Fruit fly (Drosophila melanogaster) whole organism: Measurements from ENCODE around the gene CG10019.

Source experiments
- CG8478 ChIP-seq: fragments of >200 bp; optimal IDR thresholded peaks from 2 replicates; lab custom pipeline; 2018; ENCODE audit warnings: inconsistent platforms
- pan ChIP-seq: fragments of >200 bp; optimal IDR thresholded peaks from 2 replicates; lab custom pipeline; 2017
- usp ChIP-seq: fragments of >200 bp; optimal IDR thresholded peaks from 2 replicates; lab custom pipeline; 2017; ENCODE audit warnings: missing biosample characterization, missing genetic modification characterization, mixed read lengths

dm6 chr2L:3787028-3787427 lies 56.8 kb downstream of the CG10019 start, which contains the start of gene bark:
- TF ChIP-seq usp (GFP tag; lab: Kevin White, UChicago) (no peak), pan (lab: Kevin White, UChicago) (no peak), CG8478 (lab: Kevin White, UChicago) (no peak)
